Fruit fly (Drosophila melanogaster) whole organism, wandering third instar larva: ENCODE measurements around the gene CRMP.

ENCODE experiments used
- Abd-B ChIP-seq: fragments of >200 bp; optimal IDR thresholded peaks from 2 replicates; lab custom pipeline; 2017; ENCODE audit warnings: missing biosample characterization, missing genetic modification characterization
- CG32264 ChIP-seq: fragments of 200-800 bp; sonication (Bioruptor generic); optimal IDR thresholded peaks from 2 replicates; lab custom pipeline; 2016; ENCODE audit warnings: missing biosample characterization, missing genetic modification characterization
- CG9705 ChIP-seq: fragments of 200-800 bp; sonication (Bioruptor generic); optimal IDR thresholded peaks from 2 replicates; lab custom pipeline; 2018; ENCODE audit warnings: missing biosample characterization, mild to moderate bottlenecking, missing genetic modification characterization
- CrebA ChIP-seq: fragments of 200-800 bp; sonication (Bioruptor generic); optimal IDR thresholded peaks from 2 replicates; lab custom pipeline; 2016; ENCODE audit warnings: missing biosample characterization, mild to moderate bottlenecking, missing genetic modification characterization, borderline replicate concordance
- Dfd ChIP-seq: fragments of >200 bp; optimal IDR thresholded peaks from 2 replicates; lab custom pipeline; 2017; ENCODE audit warnings: missing biosample characterization, missing genetic modification characterization
- Dif ChIP-seq: fragments of 200-275, 200-300 bp; sonication (Bioruptor generic); optimal IDR thresholded peaks from 2 replicates; lab custom pipeline; 2018; ENCODE audit warnings: missing biosample characterization, missing genetic modification characterization; ENCODE audit not compliant: partially characterized antibody
- GATAd ChIP-seq: sonication (Bioruptor generic); optimal IDR thresholded peaks from 2 replicates; lab custom pipeline; 2016; ENCODE audit warnings: missing biosample characterization, missing genetic modification characterization
- HLH106 ChIP-seq: fragments of 200-800 bp; optimal IDR thresholded peaks from 3 replicates; lab custom pipeline; 2019; ENCODE audit warnings: missing biosample characterization, mild to moderate bottlenecking, missing genetic modification characterization, moderate library complexity
- Hnf4 ChIP-seq: fragments of 200-800 bp; sonication (Bioruptor generic); optimal IDR thresholded peaks from 2 replicates; lab custom pipeline; 2016; ENCODE audit warnings: missing biosample characterization, mild to moderate bottlenecking, missing genetic modification characterization
- Hr78 ChIP-seq: fragments of >200 bp; optimal IDR thresholded peaks from 2 replicates; lab custom pipeline; 2017; ENCODE audit warnings: missing biosample characterization, missing genetic modification characterization
- Hr83 ChIP-seq: fragments of 200-300 bp; sonication (Bioruptor generic); optimal IDR thresholded peaks from 2 replicates; lab custom pipeline; 2016; ENCODE audit warnings: missing biosample characterization, mild to moderate bottlenecking, missing genetic modification characterization, moderate library complexity; ENCODE audit not compliant: poor library complexity, severe bottlenecking
- Jra ChIP-seq: sonication (Bioruptor generic); optimal IDR thresholded peaks from 2 replicates; lab custom pipeline; 2016; ENCODE audit warnings: missing biosample characterization, missing genetic modification characterization
- Mio ChIP-seq: sonication (Bioruptor generic); optimal IDR thresholded peaks from 2 replicates; lab custom pipeline; 2016; ENCODE audit warnings: missing biosample characterization, missing genetic modification characterization
- Myc ChIP-seq: fragments of >200 bp; optimal IDR thresholded peaks from 2 replicates; lab custom pipeline; 2017
- N ChIP-seq: fragments of >200 bp; optimal IDR thresholded peaks from 2 replicates; lab custom pipeline; 2018; ENCODE audit warnings: missing biosample characterization, missing external identifiers, missing genetic modification characterization
- OdsH ChIP-seq: fragments of 200-800 bp; sonication (Bioruptor generic); optimal IDR thresholded peaks from 2 replicates; lab custom pipeline; 2016; ENCODE audit warnings: missing biosample characterization, mild to moderate bottlenecking, missing genetic modification characterization
- Rel ChIP-seq, 2 experiments: fragments of 200-800 bp; sonication (Bioruptor generic) in 1 of 2; optimal IDR thresholded peaks; 2 replicates in 1 of 2; 3 replicates in 1 of 2; lab custom pipeline; 2016 to 2019; ENCODE audit warnings: mild to moderate bottlenecking in 2 of 2, missing biosample characterization in 2 of 2, missing genetic modification characterization in 2 of 2, moderate library complexity in 1 of 2
- Sp1 ChIP-seq: fragments of 200-800 bp; sonication (Bioruptor generic); optimal IDR thresholded peaks from 3 replicates; lab custom pipeline; 2019; ENCODE audit warnings: missing biosample characterization, mild to moderate bottlenecking, missing genetic modification characterization, moderate library complexity
- Vsx2 ChIP-seq: fragments of 200-300, 225-300 bp; sonication (Bioruptor generic); optimal IDR thresholded peaks from 2 replicates; lab custom pipeline; 2018; ENCODE audit warnings: missing biosample characterization, missing genetic modification characterization; ENCODE audit not compliant: partially characterized antibody
- br ChIP-seq: fragments of 200-800 bp; sonication (Bioruptor generic); optimal IDR thresholded peaks from 2 replicates; lab custom pipeline; 2016; ENCODE audit warnings: missing biosample characterization, missing genetic modification characterization
- brk ChIP-seq: fragments of 200-800 bp; sonication (Bioruptor generic); optimal IDR thresholded peaks from 2 replicates; lab custom pipeline; 2016; ENCODE audit warnings: missing biosample characterization, mild to moderate bottlenecking, missing genetic modification characterization
- dl ChIP-seq, 2 experiments: fragments of 175-275, 200-275 bp in 1 of 2; fragments of 200-275 bp in 1 of 2; sonication (Bioruptor generic); optimal IDR thresholded peaks; lab custom pipeline; 2018; ENCODE audit warnings: mild to moderate bottlenecking in 2 of 2, missing biosample characterization in 2 of 2, missing genetic modification characterization in 2 of 2, moderate library complexity in 2 of 2; ENCODE audit not compliant: partially characterized antibody in 2 of 2, insufficient read depth in 1 of 2
- dmrt93B ChIP-seq: fragments of 200-800 bp; sonication (Bioruptor generic); optimal IDR thresholded peaks from 2 replicates; lab custom pipeline; 2018; ENCODE audit warnings: missing biosample characterization, mild to moderate bottlenecking, missing genetic modification characterization
- dsf ChIP-seq: sonication (Bioruptor generic); optimal IDR thresholded peaks from 2 replicates; lab custom pipeline; 2016; ENCODE audit warnings: missing biosample characterization, missing genetic modification characterization, borderline replicate concordance
- ey ChIP-seq: fragments of 200-800 bp; sonication (Bioruptor generic); optimal IDR thresholded peaks from 2 replicates; lab custom pipeline; 2016; ENCODE audit warnings: missing biosample characterization, missing genetic modification characterization
- foxo ChIP-seq, 2 experiments: fragments of 200-800 bp; sonication (Bioruptor generic); optimal IDR thresholded peaks; 2 replicates in 1 of 2; 3 replicates in 1 of 2; lab custom pipeline; 2016 to 2017; ENCODE audit warnings: missing biosample characterization in 2 of 2, missing genetic modification characterization in 2 of 2
- fru ChIP-seq: fragments of 200-800 bp; sonication (Bioruptor generic); optimal IDR thresholded peaks from 3 replicates; lab custom pipeline; 2016; ENCODE audit warnings: missing biosample characterization, mild to moderate bottlenecking, missing genetic modification characterization
- h ChIP-seq: fragments of 200-800 bp; sonication (Bioruptor generic); optimal IDR thresholded peaks from 3 replicates; lab custom pipeline; 2016; ENCODE audit warnings: missing biosample characterization, mild to moderate bottlenecking, missing genetic modification characterization
- jim ChIP-seq: fragments of 175-275, 200-325 bp; sonication (Bioruptor generic); optimal IDR thresholded peaks from 2 replicates; lab custom pipeline; 2016; ENCODE audit warnings: missing biosample characterization, mild to moderate bottlenecking, missing genetic modification characterization
- lola ChIP-seq: fragments of >200 bp; optimal IDR thresholded peaks from 2 replicates; lab custom pipeline; 2017; ENCODE audit warnings: missing biosample characterization, missing genetic modification characterization
- pan ChIP-seq: fragments of >200 bp; optimal IDR thresholded peaks from 2 replicates; lab custom pipeline; 2017
- psq ChIP-seq: fragments of 200-800 bp; sonication (Bioruptor generic); optimal IDR thresholded peaks from 3 replicates; lab custom pipeline; 2017; ENCODE audit warnings: missing biosample characterization, mild to moderate bottlenecking, missing genetic modification characterization, moderate library complexity
- rgr ChIP-seq: fragments of 200-800 bp; sonication (Bioruptor generic); optimal IDR thresholded peaks from 3 replicates; lab custom pipeline; 2016; ENCODE audit warnings: missing biosample characterization, mild to moderate bottlenecking, missing genetic modification characterization
- sage ChIP-seq: fragments of 200-800 bp; sonication (Bioruptor generic); optimal IDR thresholded peaks from 2 replicates; lab custom pipeline; 2016; ENCODE audit warnings: missing biosample characterization, mild to moderate bottlenecking, missing genetic modification characterization
- sv ChIP-seq: fragments of 200-800 bp; sonication (Bioruptor generic); optimal IDR thresholded peaks from 3 replicates; lab custom pipeline; 2016; ENCODE audit warnings: missing biosample characterization, missing genetic modification characterization
- tai ChIP-seq: sonication (Bioruptor generic); optimal IDR thresholded peaks from 2 replicates; lab custom pipeline; 2016; ENCODE audit warnings: missing biosample characterization, missing genetic modification characterization
- usp ChIP-seq: fragments of >200 bp; optimal IDR thresholded peaks from 2 replicates; lab custom pipeline; 2017; ENCODE audit warnings: missing biosample characterization, missing genetic modification characterization
- woc ChIP-seq: sonication (Bioruptor generic); optimal IDR thresholded peaks from 2 replicates; lab custom pipeline; 2016; ENCODE audit warnings: missing biosample characterization, mild to moderate bottlenecking, missing genetic modification characterization

Gene CRMP

DNA sequence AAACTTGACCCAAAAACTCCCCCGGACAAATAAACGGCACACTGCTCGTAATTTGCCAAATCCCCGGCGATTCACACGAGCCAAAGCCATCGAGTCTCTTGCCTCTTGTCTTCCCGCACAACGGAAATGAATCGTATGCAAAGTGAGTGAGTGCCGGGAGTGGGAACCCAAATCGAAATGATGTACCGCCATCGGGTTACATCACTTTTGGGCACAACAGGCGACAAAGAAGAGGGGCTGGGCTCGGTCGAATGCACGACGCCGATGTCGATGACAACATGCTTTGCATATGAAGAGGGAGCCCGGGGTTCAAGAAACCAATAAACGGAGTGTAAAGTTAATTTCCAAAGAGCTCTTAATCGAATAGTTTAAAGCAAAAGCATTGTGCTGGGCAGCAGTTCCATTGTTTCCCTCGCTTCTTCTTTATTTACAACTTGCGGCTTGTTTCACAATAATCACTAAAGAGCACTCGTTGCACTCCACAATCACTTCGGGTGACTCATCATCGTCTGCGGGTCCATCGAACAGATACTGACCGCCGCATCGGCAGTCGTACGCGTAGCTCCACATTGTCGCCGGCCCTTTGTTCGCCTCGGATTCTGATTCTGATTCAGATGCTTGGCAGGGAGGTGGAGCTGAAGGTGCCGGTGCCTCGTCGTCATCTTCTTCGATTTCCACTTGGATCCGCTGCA, 51.0 kb downstream of the CRMP start:
- no peak for TF ChIP-seq Rel (GFP tag; optimal IDR thresholded peaks at IDR 0.05; lab: Kevin White, UChicago)
- TF ChIP-seq Rel (tag; optimal IDR thresholded peaks at IDR 0.05; lab: Kevin White, UChicago): peak; percentile 15
- no peak for TF ChIP-seq Vsx2 (GFP tag; lab: Kevin White, UChicago)
- TF ChIP-seq, all 38 proteins: peak for 1

DNA sequence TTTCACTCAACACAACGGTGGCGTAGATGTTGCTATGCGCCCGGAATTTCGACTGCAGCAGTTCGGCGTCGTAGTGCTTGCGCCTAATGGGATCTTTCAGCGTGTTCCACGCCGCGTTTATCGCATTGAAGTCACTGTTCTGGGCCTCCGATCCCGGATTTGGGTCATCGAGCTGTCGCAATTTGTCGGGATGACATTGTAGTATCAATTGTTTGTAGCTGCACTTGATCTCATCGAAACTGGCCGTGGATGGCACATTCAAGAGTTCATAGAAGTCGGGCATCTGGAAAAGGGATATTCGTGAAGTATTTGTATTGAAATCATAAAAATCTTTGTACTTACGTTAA, 51.5 kb downstream of the CRMP start:
- TF ChIP-seq dsf (no peak), sage (no peak), CG9705 (GFP tag; lab: Kevin White, UChicago) (no peak), sv (GFP tag; lab: Kevin White, UChicago) (no peak), tai (GFP tag; lab: Kevin White, UChicago) (no peak), CG32264 (GFP tag; lab: Kevin White, UChicago) (no peak), dl (GFP tag; optimal IDR thresholded peaks at IDR 0.05; lab: Kevin White, UChicago; ENCODE audit: insufficient read depth in 1 of 2, partially characterized antibody in 2 of 2) (no peak), HLH106 (no peak), OdsH (GFP tag; lab: Kevin White, UChicago) (no peak), Hr78 (GFP tag; lab: Kevin White, UChicago) (no peak), GATAd (GFP tag; lab: Kevin White, UChicago) (no peak), Rel (GFP tag; optimal IDR thresholded peaks at IDR 0.05; lab: Kevin White, UChicago) (no peak), Rel (tag; optimal IDR thresholded peaks at IDR 0.05; lab: Kevin White, UChicago) (no peak), N (GFP tag; lab: Kevin White, UChicago) (no peak), lola (no peak), Hnf4 (no peak), CrebA (no peak)

DNA sequence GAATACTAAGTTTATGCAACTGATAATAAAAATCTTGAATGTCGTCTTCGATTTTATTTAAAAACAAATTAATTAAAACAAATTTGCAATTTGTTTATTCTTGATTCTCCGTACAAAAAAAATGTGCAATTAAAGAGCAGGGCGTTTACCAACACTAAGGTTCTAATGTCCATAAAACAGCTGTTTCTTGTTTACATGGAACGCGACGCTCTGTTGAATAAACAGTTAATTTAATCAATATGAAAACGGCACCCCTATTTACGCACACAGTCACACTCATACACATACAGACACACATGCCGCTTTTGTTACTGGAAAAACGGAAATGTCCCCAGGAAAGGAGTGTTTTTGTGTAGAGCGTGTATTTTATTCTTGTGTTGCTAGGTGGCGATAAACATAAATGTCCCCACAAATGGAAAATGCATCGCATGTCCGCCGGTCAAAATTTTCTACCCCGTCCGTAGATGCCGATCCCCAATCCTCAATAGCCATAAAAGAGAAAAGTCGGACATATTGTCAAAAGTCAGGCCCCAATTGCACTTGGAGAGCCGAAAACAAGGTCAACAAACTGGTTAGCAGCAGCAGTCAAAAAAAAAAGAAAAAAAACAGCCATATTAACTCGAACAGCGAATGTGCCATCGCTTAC, 52.2 kb downstream of the CRMP start:
- peak; percentile 70 for TF ChIP-seq Sp1 (GFP tag; lab: Kevin White, UChicago)
- no peak for TF ChIP-seq Myc (lab: Kevin White, UChicago)
- TF ChIP-seq fru (GFP tag; lab: Kevin White, UChicago): peak; percentile 72
- TF ChIP-seq ey (GFP tag; lab: Kevin White, UChicago): peak; percentile 33
- TF ChIP-seq sv (GFP tag; lab: Kevin White, UChicago): peak; percentile 14
- TF ChIP-seq brk (GFP tag; lab: Kevin White, UChicago): peak; percentile 82
- TF ChIP-seq GATAd (GFP tag; lab: Kevin White, UChicago): no peak
- no peak for TF ChIP-seq Hr78 (GFP tag; lab: Kevin White, UChicago)
- no peak for TF ChIP-seq N (GFP tag; lab: Kevin White, UChicago)
- TF ChIP-seq CG32264 (GFP tag; lab: Kevin White, UChicago): peak; percentile 62
- TF ChIP-seq CrebA: no peak
- TF ChIP-seq Abd-B: no peak
- peak; percentile 89 for TF ChIP-seq Hnf4
- TF ChIP-seq dmrt93B: peak; percentile 36
- TF ChIP-seq dl (GFP tag; optimal IDR thresholded peaks at IDR 0.05; lab: Kevin White, UChicago; ENCODE audit: insufficient read depth in 1 of 2, partially characterized antibody in 2 of 2): no peak
- peak; percentile 66 for TF ChIP-seq CG9705 (GFP tag; lab: Kevin White, UChicago)
- peak; percentile 42 for TF ChIP-seq sage
- TF ChIP-seq usp: no peak
- peak; percentile 84 for TF ChIP-seq rgr (GFP tag; lab: Kevin White, UChicago)
- TF ChIP-seq Dif (GFP tag; lab: Kevin White, UChicago): no peak
- no peak for TF ChIP-seq Dfd (GFP tag; lab: Kevin White, UChicago)
- TF ChIP-seq OdsH (GFP tag; lab: Kevin White, UChicago): peak; percentile 79
- TF ChIP-seq HLH106: peak; percentile 28
- TF ChIP-seq woc: peak; percentile 36
- peak; percentile 71 for TF ChIP-seq br
- TF ChIP-seq dsf: peak; percentile 41
- TF ChIP-seq Rel (GFP tag; optimal IDR thresholded peaks at IDR 0.05; lab: Kevin White, UChicago): no peak
- TF ChIP-seq Rel (tag; optimal IDR thresholded peaks at IDR 0.05; lab: Kevin White, UChicago): peak; percentile 25
- peak; percentile 80 for TF ChIP-seq h (GFP tag; lab: Kevin White, UChicago)
- TF ChIP-seq psq (GFP tag; lab: Kevin White, UChicago): no peak
- TF ChIP-seq Mio (GFP tag; lab: Kevin White, UChicago): peak; percentile 12
- peak; percentile 87 for TF ChIP-seq Jra (GFP tag; lab: Kevin White, UChicago)
- no peak for TF ChIP-seq tai (GFP tag; lab: Kevin White, UChicago)
- TF ChIP-seq foxo (GFP tag; optimal IDR thresholded peaks at IDR 0.05; lab: Kevin White, UChicago): peak; percentile 21 to 68
- no peak for TF ChIP-seq lola
- TF ChIP-seq jim (GFP tag; lab: Kevin White, UChicago): peak; percentile 75
- TF ChIP-seq Hr83 (GFP tag; lab: Kevin White, UChicago): peak; percentile 97
- no peak for TF ChIP-seq pan
- TF ChIP-seq Vsx2 (GFP tag; lab: Kevin White, UChicago): no peak
